Worm (Caenorhabditis elegans) whole organism, L4/young adult: ENCODE results near the gene F44D12.8.

ENCODE experiments used
- dao-5 ChIP-seq: sonication (generic microtip); optimal IDR thresholded peaks from 2 replicates; lab custom pipeline; 2016; ENCODE audit warnings: missing genotype, missing genetic modification characterization, moderate library complexity, missing compliant biosample characterization
- him-1 ChIP-seq: sonication (generic microtip); optimal IDR thresholded peaks from 2 replicates; lab custom pipeline; 2016; ENCODE audit warnings: missing genotype, missing genetic modification reagents, missing genetic modification characterization, missing compliant biosample characterization

DNA sequence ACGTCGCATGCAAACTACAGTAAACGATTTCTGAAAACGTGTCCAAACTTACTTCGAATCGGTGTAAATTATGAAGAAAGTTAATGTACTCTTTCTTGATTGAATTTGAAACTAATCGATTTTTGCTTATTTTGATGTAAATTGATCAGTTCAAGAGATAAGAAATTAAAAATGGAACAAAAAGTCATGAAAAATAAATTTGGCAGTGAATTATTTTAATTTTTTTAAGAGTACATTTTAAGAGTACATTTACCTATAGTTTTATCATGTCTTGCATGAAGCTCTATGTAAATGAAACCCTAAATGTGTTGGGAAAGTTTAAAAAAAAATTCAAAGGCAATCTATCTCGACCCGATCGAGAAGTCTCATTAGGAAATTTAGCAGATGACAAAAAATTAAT, 33.0 kb downstream of the F44D12.8 start, which contains the start of gene T04B2.7:
- no peak for TF ChIP-seq dao-5 (tag; lab: Kevin White, UChicago)
- no peak for TF ChIP-seq him-1 (tag; lab: Kevin White, UChicago)
